Worm (Caenorhabditis elegans) whole organism, L3 larva: ENCODE results near the gene egl-19.

Source experiments
- ama-1 ChIP-seq: fragments of 150-350 bp; optimal IDR thresholded peaks from 2 replicates; lab custom pipeline; 2018
- ceh-82 ChIP-seq: fragments of 150-350 bp; optimal IDR thresholded peaks from 2 replicates; lab custom pipeline; 2014; ENCODE audit warnings: missing biosample characterization, missing genetic modification characterization
- ceh-9 ChIP-seq: sonication (generic microtip); optimal IDR thresholded peaks from 2 replicates; lab custom pipeline; 2018; ENCODE audit warnings: missing biosample characterization, missing genetic modification characterization
- egl-27 ChIP-seq: sonication (generic microtip); optimal IDR thresholded peaks from 4 replicates; lab custom pipeline; 2017; ENCODE audit warnings: missing biosample characterization, missing genetic modification reagents, missing genetic modification characterization
- elt-3 ChIP-seq, 3 experiments: fragments of 150-350 bp in 1 of 3; sonication (generic microtip) in 2 of 3; optimal IDR thresholded peaks; 2 replicates in 2 of 3; 4 replicates in 1 of 3; lab custom pipeline; 2014 to 2017; ENCODE audit warnings: missing biosample characterization in 3 of 3, missing genetic modification characterization in 3 of 3
- nfya-1 ChIP-seq: sonication (generic microtip); optimal IDR thresholded peaks from 2 replicates; lab custom pipeline; 2017; ENCODE audit warnings: missing genetic modification characterization, mild to moderate bottlenecking, missing compliant biosample characterization, antibody characterized with exemption, moderate library complexity; ENCODE audit not compliant: insufficient read depth
- ztf-11 ChIP-seq: fragments of 150-350 bp; optimal IDR thresholded peaks from 2 replicates; lab custom pipeline; 2014; ENCODE audit warnings: missing biosample characterization, missing genetic modification characterization

- TF ChIP-seq elt-3 (tag; optimal IDR thresholded peaks at IDR 0.05; lab: Kevin White, UChicago), result no peak
- TF ChIP-seq egl-27 (tag; lab: Kevin White, UChicago), result no peak
- no peak for TF ChIP-seq ceh-9 (tag; lab: Kevin White, UChicago)
- no peak for TF ChIP-seq nfya-1 (tag; lab: Kevin White, UChicago)
- TF ChIP-seq ztf-11 (tag; lab: Kevin White, UChicago), result no peak
- no peak for TF ChIP-seq ceh-82
- no peak for TF ChIP-seq ama-1 (lab: Kevin White, UChicago)
These were observed 39.9 kb downstream of the egl-19 start, which contains the start of gene valv-1 for ce11 chrIV:7445236-7445635.
